Fruit fly (Drosophila melanogaster) whole organism, pupa: Measurements from ENCODE around the gene CG6154.
A peak's percentile ranks its signal among the peaks of the same experiment; 100 is the strongest.

ENCODE experiments used
- CG10348 ChIP-seq: fragments of 200-800 bp; sonication (Bioruptor generic); IDR thresholded peaks from 2 replicates; pipeline ENCODE4 v1.3.6; 2022; ENCODE audit warnings: missing biosample characterization, missing genetic modification characterization
- CG12605 ChIP-seq: fragments of 200-800 bp; sonication (Bioruptor generic); IDR thresholded peaks from 2 replicates; pipeline ENCODE4 v1.3.6; 2022; ENCODE audit warnings: missing biosample characterization, missing genetic modification characterization
- CG13204 ChIP-seq: fragments of 200-800 bp; sonication (Bioruptor generic); optimal IDR thresholded peaks from 2 replicates; lab custom pipeline; 2018; ENCODE audit warnings: missing biosample characterization, mild to moderate bottlenecking, missing genetic modification characterization, moderate library complexity
- CG14655 ChIP-seq: fragments of 200-800 bp; sonication (Bioruptor generic); optimal IDR thresholded peaks from 3 replicates; lab custom pipeline; 2017; ENCODE audit warnings: mild to moderate bottlenecking, missing biosample characterization, missing genetic modification reagents, missing genetic modification characterization
- CG15710 ChIP-seq: fragments of 200-800 bp; sonication (Bioruptor generic); optimal IDR thresholded peaks from 2 replicates; lab custom pipeline; 2018; ENCODE audit warnings: missing biosample characterization, mild to moderate bottlenecking, missing genetic modification characterization, moderate library complexity
- CG17806 ChIP-seq: fragments of 200-800 bp; sonication (Bioruptor generic); optimal IDR thresholded peaks from 2 replicates; lab custom pipeline; 2018; ENCODE audit warnings: missing biosample characterization, mild to moderate bottlenecking, missing genetic modification characterization, moderate library complexity
- CG32121 ChIP-seq: fragments of 200-800 bp; sonication (Bioruptor generic); IDR thresholded peaks from 2 replicates; pipeline ENCODE4 v1.3.6; 2022; ENCODE audit warnings: missing biosample characterization, missing genetic modification characterization
- CG34367 ChIP-seq: fragments of 200-800 bp; sonication (Bioruptor generic); optimal IDR thresholded peaks from 2 replicates; lab custom pipeline; 2018; ENCODE audit warnings: missing biosample characterization, mild to moderate bottlenecking, missing genetic modification characterization
- CG4496 ChIP-seq: fragments of 200-800 bp; sonication (Bioruptor generic); IDR thresholded peaks from 3 replicates; pipeline ENCODE4 v1.3.6; 2022; ENCODE audit warnings: missing biosample characterization, missing genetic modification characterization
- CG8159 ChIP-seq: fragments of 200-800 bp; sonication (Bioruptor generic); optimal IDR thresholded peaks from 3 replicates; lab custom pipeline; 2018; ENCODE audit warnings: missing biosample characterization, mild to moderate bottlenecking, missing genetic modification characterization, moderate library complexity
- CG8301 ChIP-seq: fragments of 200-800 bp; sonication (Bioruptor generic); optimal IDR thresholded peaks from 2 replicates; lab custom pipeline; 2018; ENCODE audit warnings: missing biosample characterization, mild to moderate bottlenecking, missing genetic modification characterization
- CG9948 ChIP-seq: fragments of 200-800 bp; sonication (Bioruptor generic); optimal IDR thresholded peaks from 2 replicates; lab custom pipeline; 2018; ENCODE audit warnings: missing biosample characterization, mild to moderate bottlenecking, missing genetic modification characterization, moderate library complexity
- D1 ChIP-seq: fragments of 200-800 bp; sonication (Bioruptor generic); optimal IDR thresholded peaks from 2 replicates; lab custom pipeline; 2018; ENCODE audit warnings: missing biosample characterization, mild to moderate bottlenecking, missing genetic modification characterization, moderate library complexity
- EcR ChIP-seq: fragments of 200-800 bp; sonication (Bioruptor generic); optimal IDR thresholded peaks from 3 replicates; lab custom pipeline; 2019; ENCODE audit warnings: missing biosample characterization, missing genetic modification characterization, mild to moderate bottlenecking, moderate library complexity, missing genetic modification reagents
- Ets98B ChIP-seq: fragments of 200-800 bp; sonication (Bioruptor generic); IDR thresholded peaks from 2 replicates; pipeline ENCODE4 v1.3.6; 2022; ENCODE audit warnings: missing biosample characterization, missing genetic modification characterization
- Pif1A ChIP-seq: fragments of 200-800 bp; sonication (Bioruptor generic); optimal IDR thresholded peaks from 3 replicates; lab custom pipeline; 2016; ENCODE audit warnings: missing biosample characterization, missing genetic modification characterization
- Pif1B ChIP-seq: fragments of 200-800 bp; sonication (Bioruptor generic); optimal IDR thresholded peaks from 3 replicates; lab custom pipeline; 2016; ENCODE audit warnings: missing biosample characterization, missing genetic modification characterization
- Snoo ChIP-seq: fragments of 200-800 bp; sonication (Bioruptor generic); optimal IDR thresholded peaks from 3 replicates; lab custom pipeline; 2017; ENCODE audit warnings: missing biosample characterization, mild to moderate bottlenecking, missing genetic modification characterization, inconsistent platforms
- fd96Ca ChIP-seq: fragments of 200-800 bp; sonication (Bioruptor generic); IDR thresholded peaks from 3 replicates; pipeline ENCODE4 v1.3.6; 2022; ENCODE audit warnings: missing biosample characterization, missing genetic modification characterization

CG6154 gene

DNA sequence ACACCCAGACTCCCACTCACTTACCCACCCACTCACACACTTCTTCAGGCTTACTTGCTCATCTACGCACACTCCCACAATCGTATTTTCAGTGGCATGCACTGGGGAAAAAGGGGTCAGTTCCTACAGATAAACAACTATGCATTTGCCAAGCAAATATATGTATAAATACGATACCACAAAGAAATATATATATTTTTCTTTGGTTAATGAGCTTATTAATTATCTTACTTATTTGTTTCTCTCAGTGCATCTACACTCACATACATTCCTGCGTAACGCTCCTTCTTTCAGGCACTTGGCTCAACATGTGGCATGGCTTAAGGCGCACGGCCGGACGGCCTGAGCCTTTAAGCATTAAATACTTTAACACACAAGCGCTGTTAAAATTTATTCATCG lies 17.9 kb downstream of the CG6154 start:
- TF ChIP-seq CG14655 (peak; percentile 33), D1 (tag; lab: Kevin White, UChicago) (no peak), CG12605 (GFP tag; lab: Robert Waterston, UW) (no peak), EcR (GFP tag; lab: Kevin White, UChicago) (no peak), fd96Ca (GFP tag; lab: Robert Waterston, UW) (no peak), CG8301 (peak; percentile 2), CG10348 (no peak), CG34367 (peak; percentile 44), Snoo (tag; lab: Kevin White, UChicago) (no peak), Ets98B (GFP tag; lab: Robert Waterston, UW) (peak; percentile 19; the same call in 1 of the 2 replicates), Pif1B (GFP tag; lab: Kevin White, UChicago) (peak; percentile 37), CG17806 (no peak), CG8159 (tag; lab: Kevin White, UChicago) (peak; percentile 66)

DNA sequence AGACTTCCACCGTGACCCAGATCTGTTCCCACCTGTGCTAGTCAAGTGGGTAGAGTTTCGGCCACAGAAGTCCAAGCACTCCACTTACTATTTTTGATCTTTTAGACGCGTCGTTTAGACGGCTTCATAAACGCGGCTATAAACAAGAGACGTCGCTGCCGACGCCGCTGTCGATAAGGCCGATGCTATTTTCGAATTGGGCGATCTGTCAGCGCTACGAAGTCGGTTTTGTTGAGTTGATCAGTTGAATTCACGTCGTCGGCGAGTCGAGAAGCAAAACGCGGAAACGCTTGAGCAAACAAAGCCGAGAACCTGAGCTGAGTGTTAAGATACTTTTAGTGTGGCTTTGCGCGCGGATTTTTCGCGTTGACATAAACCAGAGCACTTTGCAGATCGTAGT lies 55.7 kb downstream of the CG6154 start, which contains the start of gene osy:
Gene osy (plus strand): TSS at position 240 of the 400 bp plus-strand sequence.
- TF ChIP-seq CG4496 (GFP tag; lab: Robert Waterston, UW) = no peak
- TF ChIP-seq fd96Ca (GFP tag; lab: Robert Waterston, UW) = peak; percentile 48; the same call in 2 of the 3 replicates
- TF ChIP-seq, all 21 proteins: peak for 1

DNA sequence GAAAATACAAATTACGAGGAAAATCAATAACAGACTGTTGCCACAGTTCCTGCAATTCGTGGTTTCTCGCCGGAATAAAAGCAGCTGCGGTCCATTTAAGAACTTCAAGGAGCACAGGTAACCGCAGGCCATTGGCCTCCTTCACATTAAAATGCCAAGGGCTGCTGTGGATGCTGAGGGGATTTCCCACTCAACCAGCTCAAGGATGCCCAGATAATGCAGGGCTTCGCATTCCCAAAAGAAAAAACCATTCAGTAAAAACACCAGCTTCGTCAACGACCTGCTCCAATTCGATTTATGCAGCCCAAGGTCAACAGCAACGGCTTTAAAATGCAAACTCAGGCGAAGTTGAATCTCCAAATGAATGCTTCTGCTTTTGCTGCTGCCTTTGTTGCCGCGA lies 56.4 kb downstream of the CG6154 start:
- TF ChIP-seq Snoo (tag; lab: Kevin White, UChicago) = no peak
- TF ChIP-seq CG32121 (GFP tag; lab: Robert Waterston, UW) = no peak
- no peak for TF ChIP-seq CG9948 (tag; lab: Kevin White, UChicago)
- TF ChIP-seq fd96Ca (GFP tag; lab: Robert Waterston, UW) = 0 out of 3 replicates have a peak, but pooled peaks have one; percentile 2
- no peak for TF ChIP-seq CG13204 (GFP tag; lab: Kevin White, UChicago)
- TF ChIP-seq Ets98B (GFP tag; lab: Robert Waterston, UW) = no peak
- TF ChIP-seq CG17806 = no peak
- TF ChIP-seq CG34367 = no peak
- no peak for TF ChIP-seq D1 (tag; lab: Kevin White, UChicago)
- TF ChIP-seq CG8159 (tag; lab: Kevin White, UChicago) = no peak
- no peak for TF ChIP-seq Pif1A
- no peak for TF ChIP-seq CG15710 (tag; lab: Kevin White, UChicago)
- no peak for TF ChIP-seq CG4496 (GFP tag; lab: Robert Waterston, UW)
- no peak for TF ChIP-seq Pif1B (GFP tag; lab: Kevin White, UChicago)
- TF ChIP-seq CG14655 = no peak
- peak; percentile 96 for TF ChIP-seq EcR (GFP tag; lab: Kevin White, UChicago)
- no peak for TF ChIP-seq CG10348
